Worm (Caenorhabditis elegans) whole organism, late embryonic: ENCODE data around the gene Y58A7A.4.

Experiments used
- K09A11.1 ChIP-seq: sonication (generic microtip); optimal IDR thresholded peaks from 2 replicates; lab custom pipeline; 2017; ENCODE audit warnings: antibody characterized with exemption, mild to moderate bottlenecking, missing genetic modification characterization, missing compliant biosample characterization; ENCODE audit not compliant: insufficient read depth
- Y22D7AL.16 ChIP-seq: sonication (generic microtip); optimal IDR thresholded peaks from 2 replicates; lab custom pipeline; 2016; ENCODE audit warnings: missing genetic modification characterization, missing compliant biosample characterization
- ceh-2 ChIP-seq: sonication (generic microtip); optimal IDR thresholded peaks from 2 replicates; lab custom pipeline; 2016; ENCODE audit warnings: missing genotype, missing genetic modification characterization, missing compliant biosample characterization
- ceh-24 ChIP-seq: sonication (generic microtip); optimal IDR thresholded peaks from 2 replicates; lab custom pipeline; 2016; ENCODE audit warnings: mild to moderate bottlenecking, missing genetic modification characterization, missing compliant biosample characterization
- ceh-30 ChIP-seq: fragments of 150-350 bp; optimal IDR thresholded peaks from 2 replicates; lab custom pipeline; 2014; ENCODE audit warnings: missing biosample characterization, missing genetic modification characterization
- ceh-31 ChIP-seq: sonication (generic microtip); optimal IDR thresholded peaks from 2 replicates; lab custom pipeline; 2016; ENCODE audit warnings: missing genetic modification characterization, missing compliant biosample characterization
- ceh-34 ChIP-seq: sonication (generic microtip); optimal IDR thresholded peaks from 2 replicates; lab custom pipeline; 2016; ENCODE audit warnings: mild to moderate bottlenecking, missing genetic modification characterization, missing compliant biosample characterization
- ceh-48 ChIP-seq: sonication (generic microtip); optimal IDR thresholded peaks from 2 replicates; lab custom pipeline; 2016; ENCODE audit warnings: missing genetic modification characterization, inconsistent platforms, missing compliant biosample characterization
- ceh-9 ChIP-seq: sonication (generic microtip); optimal IDR thresholded peaks from 2 replicates; lab custom pipeline; 2016; ENCODE audit warnings: mild to moderate bottlenecking, missing genetic modification characterization, inconsistent platforms, missing compliant biosample characterization
- che-1 ChIP-seq: sonication (generic microtip); optimal IDR thresholded peaks from 2 replicates; lab custom pipeline; 2016; ENCODE audit warnings: mild to moderate bottlenecking, missing genetic modification characterization, missing compliant biosample characterization
- dve-1 ChIP-seq: sonication (generic microtip); optimal IDR thresholded peaks from 2 replicates; lab custom pipeline; 2017; ENCODE audit warnings: antibody characterized with exemption, mild to moderate bottlenecking, missing genetic modification characterization, missing compliant biosample characterization
- fax-1 ChIP-seq: sonication (generic microtip); optimal IDR thresholded peaks from 2 replicates; lab custom pipeline; 2016; ENCODE audit warnings: missing genotype, missing genetic modification characterization, missing compliant biosample characterization
- hlh-13 ChIP-seq: fragments of 200-800 bp; sonication (Bioruptor generic); optimal IDR thresholded peaks from 2 replicates; lab custom pipeline; 2018; ENCODE audit warnings: mild to moderate bottlenecking, missing genetic modification characterization, missing compliant biosample characterization
- hlh-15 ChIP-seq: sonication (generic microtip); optimal IDR thresholded peaks from 2 replicates; lab custom pipeline; 2016; ENCODE audit warnings: missing genetic modification characterization, missing compliant biosample characterization
- hlh-30 ChIP-seq: sonication (generic microtip); optimal IDR thresholded peaks from 2 replicates; lab custom pipeline; 2017; ENCODE audit warnings: antibody characterized with exemption, missing genetic modification characterization, missing compliant biosample characterization; ENCODE audit not compliant: insufficient read depth
- hlh-6 ChIP-seq: sonication (generic microtip); optimal IDR thresholded peaks from 2 replicates; lab custom pipeline; 2016; ENCODE audit warnings: missing genotype, missing genetic modification characterization, missing compliant biosample characterization
- lim-6 ChIP-seq: sonication (generic microtip); optimal IDR thresholded peaks from 2 replicates; lab custom pipeline; 2016; ENCODE audit warnings: missing genetic modification characterization, missing compliant biosample characterization
- madf-2 ChIP-seq: sonication (generic microtip); optimal IDR thresholded peaks from 2 replicates; lab custom pipeline; 2017; ENCODE audit warnings: missing genetic modification characterization, missing compliant biosample characterization
- nfya-1 ChIP-seq: sonication (generic microtip); optimal IDR thresholded peaks from 2 replicates; lab custom pipeline; 2017; ENCODE audit warnings: missing genetic modification characterization, mild to moderate bottlenecking, missing compliant biosample characterization, antibody characterized with exemption, moderate library complexity
- nhr-232 ChIP-seq: sonication (generic microtip); optimal IDR thresholded peaks from 2 replicates; lab custom pipeline; 2016; ENCODE audit warnings: missing genetic modification characterization, missing compliant biosample characterization
- odd-2 ChIP-seq: sonication (generic microtip); optimal IDR thresholded peaks from 2 replicates; lab custom pipeline; 2017; ENCODE audit warnings: antibody characterized with exemption, mild to moderate bottlenecking, missing genetic modification characterization, missing compliant biosample characterization
- pag-3 ChIP-seq: sonication (generic microtip); optimal IDR thresholded peaks from 2 replicates; lab custom pipeline; 2016; ENCODE audit warnings: missing compliant biosample characterization, missing genetic modification characterization, borderline replicate concordance
- pha-2 ChIP-seq: sonication (generic microtip); optimal IDR thresholded peaks from 2 replicates; lab custom pipeline; 2017; ENCODE audit warnings: mild to moderate bottlenecking, missing genetic modification characterization, missing compliant biosample characterization
- ref-2 ChIP-seq: sonication (generic microtip); optimal IDR thresholded peaks from 2 replicates; lab custom pipeline; 2016; ENCODE audit warnings: missing genetic modification characterization, missing compliant biosample characterization
- sdc-2 ChIP-seq: sonication (generic microtip); optimal IDR thresholded peaks from 2 replicates; lab custom pipeline; 2016; ENCODE audit warnings: missing genotype, missing genetic modification characterization, missing compliant biosample characterization
- sox-2 ChIP-seq: fragments of 200-800 bp; sonication (Bioruptor generic); IDR thresholded peaks from 2 replicates; pipeline ENCODE4 v1.3.6; 2022; ENCODE audit warnings: missing genetic modification reagents, missing genetic modification characterization, missing compliant biosample characterization
- tbx-2 ChIP-seq: sonication (generic microtip); optimal IDR thresholded peaks from 2 replicates; lab custom pipeline; 2016; ENCODE audit warnings: missing genetic modification characterization, missing compliant biosample characterization
- tbx-7 ChIP-seq: sonication (generic microtip); optimal IDR thresholded peaks from 2 replicates; lab custom pipeline; 2016; ENCODE audit warnings: missing genotype, missing genetic modification characterization, missing compliant biosample characterization
- ttx-3 ChIP-seq: sonication (generic microtip); optimal IDR thresholded peaks from 2 replicates; lab custom pipeline; 2016; ENCODE audit warnings: missing genetic modification reagents, missing genetic modification characterization, missing compliant biosample characterization
- unc-3 ChIP-seq, 2 experiments: fragments of 200-800 bp in 1 of 2; sonication (Bioruptor generic) in 1 of 2; sonication (generic microtip) in 1 of 2; conservative IDR thresholded peaks in 1 of 2; optimal IDR thresholded peaks in 1 of 2; 2 replicates each; pipeline versions ENCODE4 v1.3.6 to Lab custom; 2016 to 2022; ENCODE audit warnings: missing compliant biosample characterization in 2 of 2, missing genetic modification characterization in 2 of 2, missing genetic modification reagents in 1 of 2
- unc-42 ChIP-seq: sonication (generic microtip); optimal IDR thresholded peaks from 2 replicates; lab custom pipeline; 2016; ENCODE audit warnings: missing genotype, missing genetic modification characterization, missing compliant biosample characterization
- unc-86 ChIP-seq: sonication (generic microtip); optimal IDR thresholded peaks from 2 replicates; lab custom pipeline; 2016; ENCODE audit warnings: missing genetic modification characterization, missing compliant biosample characterization
- ztf-16 ChIP-seq: sonication (generic microtip); optimal IDR thresholded peaks from 2 replicates; lab custom pipeline; 2017; ENCODE audit warnings: missing genetic modification characterization, missing compliant biosample characterization

Gene Y58A7A.4

DNA sequence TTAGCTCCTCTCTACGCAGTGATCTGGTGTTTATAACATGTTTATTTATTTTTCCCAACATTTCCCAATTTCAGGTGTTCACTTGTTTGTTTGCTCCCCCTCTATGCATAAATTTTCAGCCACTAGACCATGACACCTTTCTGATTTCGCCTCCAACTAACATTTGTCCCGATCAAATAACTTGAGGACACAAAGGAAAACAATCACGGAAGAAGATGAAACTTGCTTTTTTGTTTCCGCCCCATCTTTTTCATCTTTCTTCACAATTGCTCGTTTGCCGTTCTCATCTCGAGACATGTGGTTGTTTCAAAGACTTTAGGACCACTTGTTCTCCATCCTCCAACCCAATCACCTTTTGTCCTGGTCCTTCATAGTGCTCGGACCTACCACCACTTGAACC, 42.0 kb upstream of the Y58A7A.4 start, which contains the start of gene F14F9.5:
Gene F14F9.5, plus strand, starts transcription at position 301 of the 400 bp plus-strand sequence.
- TF ChIP-seq ceh-34 (tag; lab: Kevin White, UChicago) = no peak
- TF ChIP-seq che-1 (tag; lab: Kevin White, UChicago) = no peak

- no peak for TF ChIP-seq tbx-7 (tag; lab: Kevin White, UChicago)
- TF ChIP-seq ceh-48 (tag; lab: Kevin White, UChicago) = no peak
- no peak for TF ChIP-seq unc-42 (tag; lab: Kevin White, UChicago)
- TF ChIP-seq sdc-2 (tag; lab: Kevin White, UChicago) = no peak
- no peak for TF ChIP-seq odd-2 (tag; lab: Kevin White, UChicago)
These were observed 34.9 kb upstream of the Y58A7A.4 start, which contains the start of gene sid-1 for ce11 chrV:5119679-5120078. TSS of gene sid-1 (plus strand) at chrV:5119970.

DNA sequence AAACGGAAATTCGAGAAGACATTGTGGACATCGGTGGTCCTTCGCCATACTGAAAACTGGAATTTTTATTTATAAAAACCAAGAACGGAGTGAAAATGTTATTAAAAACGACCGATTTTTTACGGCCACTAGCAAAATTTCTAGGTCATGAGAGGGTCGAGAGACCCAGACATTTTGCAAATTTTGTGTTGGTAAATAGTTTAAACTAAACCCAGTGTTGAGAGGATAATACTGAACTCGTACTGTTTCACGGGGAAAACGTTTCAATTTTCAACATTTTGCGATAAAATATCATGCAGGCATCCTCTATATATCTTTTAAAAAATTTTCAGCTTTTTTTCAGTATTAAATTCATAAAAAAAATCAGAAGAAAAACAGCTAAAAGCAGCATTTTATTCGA, 34.3 kb upstream of the Y58A7A.4 start, which contains the start of gene C04F5.9:
Gene C04F5.9, minus strand, starts transcription at position 101 of the 400 bp plus-strand sequence.
- TF ChIP-seq sox-2 (GFP tag; lab: Robert Waterston, UW) (no peak), unc-86 (tag; lab: Kevin White, UChicago) (no peak), dve-1 (no peak), madf-2 (no peak), ttx-3 (tag; lab: Kevin White, UChicago) (no peak), sdc-2 (tag; lab: Kevin White, UChicago) (no peak), pha-2 (no peak), Y22D7AL.16 (tag; lab: Kevin White, UChicago) (no peak)

ce11 chrV:5113654-5114053, 28.8 kb upstream of the Y58A7A.4 start, which contains the start of gene C04F5.8:
TSS of gene C04F5.8 (minus strand) at chrV:5113754.
- no peak for TF ChIP-seq hlh-15 (tag; lab: Kevin White, UChicago)
- no peak for TF ChIP-seq K09A11.1 (tag; lab: Kevin White, UChicago)
- TF ChIP-seq pag-3 (tag; lab: Kevin White, UChicago) = no peak
- TF ChIP-seq hlh-13 (GFP tag; lab: Kevin White, UChicago) = no peak
- no peak for TF ChIP-seq ceh-30 (tag; lab: Kevin White, UChicago)
- no peak for TF ChIP-seq madf-2
- TF ChIP-seq hlh-30 = no peak
- no peak for TF ChIP-seq nhr-232
- TF ChIP-seq, all 69 proteins: peak for 0

ce11 chrV:5110684-5111083, 25.9 kb upstream of the Y58A7A.4 start, which contains the start of gene ugt-63:
TSS of gene ugt-63 (minus strand) at chrV:5110772.
- no peak for TF ChIP-seq unc-3 (GFP tag; conservative IDR thresholded peaks at IDR 0.05; lab: Robert Waterston, UW)
- no peak for TF ChIP-seq unc-3 (tag; optimal IDR thresholded peaks at IDR 0.05; lab: Kevin White, UChicago)
- TF ChIP-seq unc-86 (tag; lab: Kevin White, UChicago) = no peak
- no peak for TF ChIP-seq ceh-9
- no peak for TF ChIP-seq tbx-2
- TF ChIP-seq ceh-34 (tag; lab: Kevin White, UChicago) = no peak
- TF ChIP-seq, all 69 proteins: peak for 0

DNA sequence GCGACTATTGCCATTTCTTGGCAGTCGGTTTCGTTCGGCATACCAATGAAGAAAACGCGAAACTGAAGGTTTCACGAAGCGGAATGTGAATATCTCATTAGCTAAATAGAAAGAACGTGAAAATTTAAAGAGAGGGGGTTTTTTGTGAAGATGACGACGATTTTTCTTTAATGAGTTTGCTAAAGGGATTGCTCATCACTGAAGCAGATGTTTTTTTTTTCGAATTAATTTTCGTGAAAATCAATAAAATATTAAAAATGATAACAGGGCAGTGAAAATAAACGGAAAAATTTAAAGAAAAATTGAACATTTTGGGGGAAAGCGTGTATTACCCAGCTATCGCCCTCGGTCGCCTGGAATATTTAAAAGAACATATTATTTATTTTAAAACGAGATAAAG, 23.0 kb upstream of the Y58A7A.4 start, which contains the start of gene srab-3:
Gene srab-3, minus strand, starts transcription at position 101 of the 400 bp plus-strand sequence.
- no peak for TF ChIP-seq ceh-31

- no peak for TF ChIP-seq ceh-2
- TF ChIP-seq nfya-1 (tag; lab: Kevin White, UChicago) = no peak
- TF ChIP-seq lim-6 (tag; lab: Kevin White, UChicago) = no peak
- no peak for TF ChIP-seq hlh-6 (tag; lab: Kevin White, UChicago)
- TF ChIP-seq ref-2 (tag; lab: Kevin White, UChicago) = no peak
- TF ChIP-seq ceh-24 (tag; lab: Kevin White, UChicago) = no peak
- no peak for TF ChIP-seq ztf-16 (tag; lab: Kevin White, UChicago)
- no peak for TF ChIP-seq fax-1 (tag; lab: Kevin White, UChicago)
- no peak for TF ChIP-seq dve-1
These were observed 20.1 kb upstream of the Y58A7A.4 start, which contains the start of gene srab-2 for ce11 chrV:5104934-5105333. TSS of gene srab-2 (minus strand) at chrV:5105034.
